Worm (Caenorhabditis elegans) whole organism, L3 larva: ENCODE measurements around the gene srh-127.

Source experiments
- R02D3.7 ChIP-seq: fragments of 150-350 bp; optimal IDR thresholded peaks from 2 replicates; lab custom pipeline; 2014; ENCODE audit warnings: missing biosample characterization, missing genetic modification characterization
- ZK546.5 ChIP-seq: sonication (generic microtip); optimal IDR thresholded peaks from 2 replicates; lab custom pipeline; 2017; ENCODE audit warnings: missing biosample characterization, missing genetic modification characterization
- aly-2 ChIP-seq: fragments of 150-350 bp; optimal IDR thresholded peaks from 2 replicates; lab custom pipeline; 2014; ENCODE audit warnings: missing biosample characterization, missing genetic modification characterization
- ceh-82 ChIP-seq: fragments of 150-350 bp; optimal IDR thresholded peaks from 2 replicates; lab custom pipeline; 2014; ENCODE audit warnings: missing biosample characterization, missing genetic modification characterization
- ceh-9 ChIP-seq: sonication (generic microtip); optimal IDR thresholded peaks from 2 replicates; lab custom pipeline; 2018; ENCODE audit warnings: missing biosample characterization, missing genetic modification characterization
- egl-27 ChIP-seq: sonication (generic microtip); optimal IDR thresholded peaks from 4 replicates; lab custom pipeline; 2017; ENCODE audit warnings: missing biosample characterization, missing genetic modification reagents, missing genetic modification characterization
- elt-1 ChIP-seq: fragments of 150-350 bp; optimal IDR thresholded peaks from 2 replicates; lab custom pipeline; 2014; ENCODE audit warnings: missing biosample characterization, missing genetic modification characterization
- elt-2 ChIP-seq: sonication (generic microtip); optimal IDR thresholded peaks from 2 replicates; lab custom pipeline; 2016; ENCODE audit warnings: missing genetic modification reagents, mild to moderate bottlenecking, missing genetic modification characterization, missing compliant biosample characterization
- elt-3 ChIP-seq, 3 experiments: fragments of 150-350 bp in 1 of 3; sonication (generic microtip) in 2 of 3; optimal IDR thresholded peaks; 2 replicates in 2 of 3; 4 replicates in 1 of 3; lab custom pipeline; 2014 to 2017; ENCODE audit warnings: missing biosample characterization in 3 of 3, missing genetic modification characterization in 3 of 3
- eor-1 ChIP-seq, 2 experiments: fragments of 150-350 bp; optimal IDR thresholded peaks; 2 replicates each; lab custom pipeline; 2014 to 2018; ENCODE audit warnings: missing biosample characterization in 2 of 2, missing genetic modification characterization in 2 of 2
- hmg-11 ChIP-seq: sonication (generic microtip); optimal IDR thresholded peaks from 2 replicates; lab custom pipeline; 2016; ENCODE audit warnings: missing genetic modification characterization, missing compliant biosample characterization
- jun-1 ChIP-seq: fragments of 150-350 bp; optimal IDR thresholded peaks from 2 replicates; lab custom pipeline; 2014; ENCODE audit warnings: missing biosample characterization, missing genetic modification reagents, missing genetic modification characterization
- lin-39 ChIP-seq: fragments of 150-350 bp; optimal IDR thresholded peaks from 2 replicates; lab custom pipeline; 2018; ENCODE audit warnings: missing biosample characterization, missing genetic modification reagents, missing genetic modification characterization
- lsy-12 ChIP-seq: sonication (generic microtip); optimal IDR thresholded peaks from 2 replicates; lab custom pipeline; 2016; ENCODE audit warnings: mild to moderate bottlenecking, missing genetic modification characterization, missing compliant biosample characterization
- mml-1 ChIP-seq: fragments of 150-350 bp; sonication (generic microtip); optimal IDR thresholded peaks from 3 replicates; lab custom pipeline; 2014; ENCODE audit warnings: missing biosample characterization, missing genetic modification characterization
- nfya-1 ChIP-seq: sonication (generic microtip); optimal IDR thresholded peaks from 2 replicates; lab custom pipeline; 2017; ENCODE audit warnings: missing genetic modification characterization, mild to moderate bottlenecking, missing compliant biosample characterization, antibody characterized with exemption, moderate library complexity; ENCODE audit not compliant: insufficient read depth
- nhr-11 ChIP-seq: fragments of 150-350 bp; optimal IDR thresholded peaks from 2 replicates; lab custom pipeline; 2014; ENCODE audit warnings: missing biosample characterization, missing genetic modification characterization
- nhr-23 ChIP-seq: fragments of 150-350 bp; optimal IDR thresholded peaks from 2 replicates; lab custom pipeline; 2014; ENCODE audit warnings: missing biosample characterization, missing genetic modification reagents, missing genetic modification characterization
- nhr-237 ChIP-seq: fragments of 150-350 bp; optimal IDR thresholded peaks from 2 replicates; lab custom pipeline; 2014; ENCODE audit warnings: missing biosample characterization, missing genetic modification characterization
- nhr-25 ChIP-seq: sonication (generic microtip); optimal IDR thresholded peaks from 2 replicates; lab custom pipeline; 2017; ENCODE audit warnings: missing biosample characterization, missing genetic modification characterization
- nhr-28 ChIP-seq: fragments of 150-350 bp; optimal IDR thresholded peaks from 2 replicates; lab custom pipeline; 2014; ENCODE audit warnings: missing biosample characterization, missing genetic modification characterization
- nhr-67 ChIP-seq: fragments of 150-350 bp; optimal IDR thresholded peaks from 2 replicates; lab custom pipeline; 2014; ENCODE audit warnings: missing biosample characterization, missing genetic modification characterization
- nhr-76 ChIP-seq: fragments of 150-350 bp; sonication (generic microtip); optimal IDR thresholded peaks from 5 replicates; lab custom pipeline; 2014; ENCODE audit warnings: missing biosample characterization, missing genetic modification characterization
- nhr-77 ChIP-seq: fragments of 150-350 bp; optimal IDR thresholded peaks from 2 replicates; lab custom pipeline; 2014; ENCODE audit warnings: missing biosample characterization, missing genetic modification characterization
- pha-4 ChIP-seq: fragments of 150-350 bp; optimal IDR thresholded peaks from 2 replicates; lab custom pipeline; 2014; ENCODE audit warnings: missing biosample characterization, missing genetic modification reagents, missing genetic modification characterization
- pqm-1 ChIP-seq: fragments of 150-350 bp; optimal IDR thresholded peaks from 2 replicates; lab custom pipeline; 2017; ENCODE audit warnings: missing biosample characterization, missing genetic modification characterization, inconsistent platforms
- sea-2 ChIP-seq: fragments of 150-350 bp; sonication (generic microtip); optimal IDR thresholded peaks from 4 replicates; lab custom pipeline; 2014; ENCODE audit warnings: missing biosample characterization, missing genetic modification reagents, missing genetic modification characterization
- skn-1 ChIP-seq: fragments of 150-350 bp; optimal IDR thresholded peaks from 2 replicates; lab custom pipeline; 2014; ENCODE audit warnings: missing biosample characterization, missing genetic modification characterization
- tbx-2 ChIP-seq: sonication (generic microtip); optimal IDR thresholded peaks from 2 replicates; lab custom pipeline; 2016; ENCODE audit warnings: mild to moderate bottlenecking, missing genetic modification characterization, missing compliant biosample characterization
- unc-39 ChIP-seq: sonication (generic microtip); optimal IDR thresholded peaks from 4 replicates; lab custom pipeline; 2017; ENCODE audit warnings: missing biosample characterization, missing genetic modification characterization
- unc-62 ChIP-seq: fragments of 150-350 bp; sonication (generic microtip); optimal IDR thresholded peaks from 4 replicates; lab custom pipeline; 2014; ENCODE audit warnings: missing biosample characterization, missing genetic modification reagents, missing genetic modification characterization
- zag-1 ChIP-seq: fragments of 150-350 bp; optimal IDR thresholded peaks from 2 replicates; lab custom pipeline; 2014; ENCODE audit warnings: missing biosample characterization, missing genetic modification characterization
- ztf-4 ChIP-seq: fragments of 150-350 bp; optimal IDR thresholded peaks from 2 replicates; lab custom pipeline; 2014; ENCODE audit warnings: missing biosample characterization, missing genetic modification characterization

srh-127 gene

ce11 chrV:2883097-2883496 is 10.0 kb upstream of the srh-127 start:
- TF ChIP-seq eor-1 (tag; optimal IDR thresholded peaks at IDR 0.05; lab: Kevin White, UChicago), result no peak
- no peak for TF ChIP-seq egl-27 (tag; lab: Kevin White, UChicago)
- TF ChIP-seq lin-39 (tag; lab: Kevin White, UChicago), result no peak
- no peak for TF ChIP-seq nhr-237 (tag; lab: Kevin White, UChicago)
- no peak for TF ChIP-seq nhr-11 (tag; lab: Kevin White, UChicago)
- no peak for TF ChIP-seq jun-1 (tag; lab: Kevin White, UChicago)
- no peak for TF ChIP-seq nhr-76 (tag; lab: Kevin White, UChicago)
- no peak for TF ChIP-seq aly-2 (tag; lab: Kevin White, UChicago)
- TF ChIP-seq hmg-11 (tag; lab: Kevin White, UChicago), result no peak
- TF ChIP-seq skn-1 (tag; lab: Kevin White, UChicago), result no peak
- TF ChIP-seq zag-1 (tag; lab: Kevin White, UChicago), result no peak
- TF ChIP-seq pqm-1, result no peak

DNA sequence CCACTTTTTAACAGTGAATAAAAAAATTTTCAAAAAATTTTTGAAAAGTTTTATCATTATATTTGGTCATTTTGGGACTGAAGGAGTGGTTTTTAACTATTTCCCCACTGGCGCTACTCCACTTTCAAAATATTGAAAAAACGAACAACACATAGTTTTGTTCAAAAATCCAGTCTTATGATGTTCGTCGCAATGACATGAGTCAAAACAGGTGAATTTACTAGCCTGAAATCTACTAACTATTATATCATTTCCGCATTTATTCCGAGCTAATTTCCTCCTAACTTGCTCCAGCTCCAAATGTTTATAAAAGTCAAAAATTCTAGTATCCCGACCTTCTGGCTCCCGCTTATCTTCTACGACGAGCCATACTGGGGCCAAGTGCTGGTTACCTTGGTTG is 8.7 kb upstream of the srh-127 start, which contains the start of gene sre-24:
TSS of gene sre-24 (plus strand) at position 301 of the 400 bp plus-strand sequence.
- TF ChIP-seq ztf-4 (tag; lab: Kevin White, UChicago) (no peak), nhr-237 (tag; lab: Kevin White, UChicago) (no peak), elt-3 (tag; optimal IDR thresholded peaks at IDR 0.05; lab: Kevin White, UChicago) (no peak), nhr-23 (tag; lab: Kevin White, UChicago) (no peak), R02D3.7 (tag; lab: Kevin White, UChicago) (no peak), nhr-28 (tag; lab: Kevin White, UChicago) (no peak), nhr-77 (no peak), pha-4 (no peak), elt-1 (tag; lab: Kevin White, UChicago) (no peak), nhr-25 (tag; lab: Kevin White, UChicago) (no peak), elt-2 (tag; lab: Kevin White, UChicago) (no peak)

ce11 chrV:2888265-2888664 is 4.8 kb upstream of the srh-127 start:
- TF ChIP-seq pha-4 (no peak), tbx-2 (tag; lab: Kevin White, UChicago) (no peak), nhr-237 (tag; lab: Kevin White, UChicago) (no peak)
- TF ChIP-seq, all 47 proteins: peak for 0

ce11 chrV:2888681-2889080 is 4.4 kb upstream of the srh-127 start, which contains the start of gene srw-4:
TSS of gene srw-4 (minus strand) at chrV:2888781.
- TF ChIP-seq sea-2 (GFP tag; lab: Kevin White, UChicago), result no peak
- no peak for TF ChIP-seq nhr-77
- TF ChIP-seq nhr-67 (tag; lab: Kevin White, UChicago), result no peak
- no peak for TF ChIP-seq tbx-2 (tag; lab: Kevin White, UChicago)
- no peak for TF ChIP-seq unc-62 (GFP tag; lab: Kevin White, UChicago)
- TF ChIP-seq nhr-11 (tag; lab: Kevin White, UChicago), result no peak
- TF ChIP-seq nhr-25 (tag; lab: Kevin White, UChicago), result no peak
- TF ChIP-seq mml-1 (tag; lab: Kevin White, UChicago), result no peak
- no peak for TF ChIP-seq elt-2 (tag; lab: Kevin White, UChicago)
- TF ChIP-seq ZK546.5 (tag; lab: Kevin White, UChicago), result no peak
- no peak for TF ChIP-seq nfya-1
- no peak for TF ChIP-seq unc-39

- TF ChIP-seq unc-39 (no peak), elt-2 (tag; lab: Kevin White, UChicago) (no peak)
Measured at ce11 chrV:2891927-2892326, 1.1 kb upstream of the srh-127 start, which contains the start of gene F37B4.15. TSS of gene F37B4.15 (plus strand) at chrV:2892227.

- peak; percentile 51 for TF ChIP-seq elt-2 (tag; lab: Kevin White, UChicago)
- no peak for TF ChIP-seq lin-39 (tag; lab: Kevin White, UChicago)
- TF ChIP-seq lsy-12, result no peak
- no peak for TF ChIP-seq pha-4
- no peak for TF ChIP-seq elt-3 (tag; optimal IDR thresholded peaks at IDR 0.05; lab: Kevin White, UChicago)
- no peak for TF ChIP-seq ceh-82
- no peak for TF ChIP-seq aly-2 (tag; lab: Kevin White, UChicago)
- no peak for TF ChIP-seq ceh-9 (tag; lab: Kevin White, UChicago)
Measured at ce11 chrV:2896198-2896660, 3.2 kb downstream of the srh-127 start, which contains the start of gene pals-32. TSS of gene pals-32 (plus strand) at chrV:2896610.
